Worm (Caenorhabditis elegans) whole organism, late embryonic: ENCODE data around the gene ugt-11.

ENCODE experiments used
- ama-1 ChIP-seq: fragments of 150-350 bp; optimal IDR thresholded peaks from 2 replicates; lab custom pipeline; 2014
- ceh-24 ChIP-seq: sonication (generic microtip); optimal IDR thresholded peaks from 2 replicates; lab custom pipeline; 2016; ENCODE audit warnings: mild to moderate bottlenecking, missing genetic modification characterization, missing compliant biosample characterization
- ceh-6 ChIP-seq: fragments of 200-800 bp; sonication (Bioruptor generic); optimal IDR thresholded peaks from 2 replicates; lab custom pipeline; 2018; ENCODE audit warnings: mild to moderate bottlenecking, missing genetic modification characterization, missing compliant biosample characterization
- ets-4 ChIP-seq: sonication (generic microtip); optimal IDR thresholded peaks from 2 replicates; lab custom pipeline; 2016; ENCODE audit warnings: missing genetic modification characterization, missing compliant biosample characterization
- lim-6 ChIP-seq: sonication (generic microtip); optimal IDR thresholded peaks from 2 replicates; lab custom pipeline; 2016; ENCODE audit warnings: missing genetic modification characterization, missing compliant biosample characterization
- pha-4 ChIP-seq: fragments of 150-350 bp; optimal IDR thresholded peaks from 2 replicates; lab custom pipeline; 2018; ENCODE audit warnings: missing biosample characterization, missing genetic modification reagents, missing genetic modification characterization
- tbx-2 ChIP-seq: sonication (generic microtip); optimal IDR thresholded peaks from 2 replicates; lab custom pipeline; 2016; ENCODE audit warnings: missing genetic modification characterization, missing compliant biosample characterization
- unc-86 ChIP-seq: sonication (generic microtip); optimal IDR thresholded peaks from 2 replicates; lab custom pipeline; 2016; ENCODE audit warnings: missing genetic modification characterization, missing compliant biosample characterization

DNA sequence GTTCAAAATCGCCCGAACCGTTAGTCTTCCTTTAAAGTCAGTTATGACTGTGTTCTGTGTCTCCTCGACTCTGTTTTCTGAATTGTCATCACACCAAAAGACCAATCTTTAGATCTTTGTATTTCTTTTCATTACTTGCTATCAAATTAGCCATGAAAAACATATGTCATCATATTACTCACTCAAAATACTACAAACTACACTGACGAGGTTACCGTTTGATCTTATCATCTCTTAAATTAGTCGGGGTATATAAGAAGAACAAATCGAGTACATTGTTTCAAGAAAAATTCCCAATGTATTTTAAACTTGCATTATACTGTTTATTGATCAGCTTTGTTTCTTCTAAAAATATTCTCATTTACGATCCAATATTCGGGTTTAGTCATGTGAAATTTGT, 13.7 kb upstream of the ugt-11 start, which contains the start of gene ugt-13:
- TF ChIP-seq tbx-2 (tag; lab: Kevin White, UChicago) (no peak), ceh-24 (no peak), ets-4 (tag; lab: Kevin White, UChicago) (no peak), unc-86 (tag; lab: Kevin White, UChicago) (no peak), pha-4 (no peak), lim-6 (tag; lab: Kevin White, UChicago) (no peak), ama-1 (no peak), ceh-6 (GFP tag; lab: Kevin White, UChicago) (no peak)
